Fruit fly (Drosophila melanogaster) whole organism, embryonic: Measurements from ENCODE around the gene CG8176.
A peak's percentile ranks its signal among the peaks of the same experiment; 100 is the strongest.

Experiments
- Atf-2 ChIP-seq: fragments of 200-800 bp; sonication (Bioruptor generic); optimal IDR thresholded peaks from 2 replicates; lab custom pipeline; 2016; ENCODE audit warnings: missing biosample characterization, missing genetic modification characterization
- Atf3 ChIP-seq: fragments of 200-800 bp; sonication (Bioruptor generic); optimal IDR thresholded peaks from 3 replicates; lab custom pipeline; 2016; ENCODE audit warnings: missing biosample characterization, missing genetic modification characterization
- CG10209 ChIP-seq: fragments of 200-800 bp; sonication (Bioruptor generic); optimal IDR thresholded peaks from 3 replicates; lab custom pipeline; 2017; ENCODE audit warnings: missing biosample characterization, mild to moderate bottlenecking, missing genetic modification characterization, missing genetic modification reagents
- CG10979 ChIP-seq: fragments of 200-800 bp; sonication (Bioruptor generic); optimal IDR thresholded peaks from 2 replicates; lab custom pipeline; 2018; ENCODE audit warnings: missing biosample characterization, mild to moderate bottlenecking, missing genetic modification characterization, moderate library complexity
- CG11085 ChIP-seq: fragments of 200-800 bp; sonication (Bioruptor generic); IDR thresholded peaks from 2 replicates; pipeline ENCODE4 v1.3.6; 2022; ENCODE audit warnings: missing biosample characterization, missing genetic modification characterization
- CG13287 ChIP-seq: fragments of 200-800 bp; sonication (Bioruptor generic); IDR thresholded peaks from 2 replicates; pipeline ENCODE4 v1.3.6; 2022; ENCODE audit warnings: missing biosample characterization, missing genetic modification characterization; ENCODE audit not compliant: partially characterized antibody
- CG1602 ChIP-seq: fragments of 200-800 bp; sonication (Bioruptor generic); optimal IDR thresholded peaks from 3 replicates; lab custom pipeline; 2016; ENCODE audit warnings: missing biosample characterization, missing genetic modification characterization
- CG1603 ChIP-seq: fragments of 200-800 bp; sonication (Bioruptor generic); optimal IDR thresholded peaks from 2 replicates; lab custom pipeline; 2019; ENCODE audit warnings: missing biosample characterization, mild to moderate bottlenecking, missing genetic modification characterization, moderate library complexity
- CG16779 ChIP-seq: fragments of 200-800 bp; sonication (Bioruptor generic); IDR thresholded peaks from 2 replicates; pipeline ENCODE4 v1.3.6; 2022; ENCODE audit warnings: missing biosample characterization, missing genetic modification characterization
- CG18599 ChIP-seq: fragments of 200-800 bp; sonication (Bioruptor generic); optimal IDR thresholded peaks from 3 replicates; lab custom pipeline; 2017; ENCODE audit warnings: missing biosample characterization, missing genetic modification characterization, mild to moderate bottlenecking, moderate library complexity, missing genetic modification reagents
- CG18764 ChIP-seq: fragments of 200-800 bp; sonication (Bioruptor generic); optimal IDR thresholded peaks from 3 replicates; lab custom pipeline; 2016; ENCODE audit warnings: missing biosample characterization, missing genetic modification characterization
- CG2116 ChIP-seq: fragments of 200-800 bp; sonication (Bioruptor generic); optimal IDR thresholded peaks from 3 replicates; lab custom pipeline; 2018; ENCODE audit warnings: missing biosample characterization, mild to moderate bottlenecking, missing genetic modification characterization
- CG34376 ChIP-seq: fragments of 200-800 bp; sonication (Bioruptor generic); optimal IDR thresholded peaks from 2 replicates; lab custom pipeline; 2018; ENCODE audit warnings: missing biosample characterization, mild to moderate bottlenecking, missing genetic modification characterization
- CG4360 ChIP-seq: fragments of 200-800 bp; sonication (Bioruptor generic); IDR thresholded peaks from 2 replicates; pipeline ENCODE4 v1.3.6; 2022; ENCODE audit warnings: missing biosample characterization, missing genetic modification characterization
- CG43689 ChIP-seq: fragments of 200-800 bp; sonication (Bioruptor generic); IDR thresholded peaks from 2 replicates; pipeline ENCODE4 v1.3.6; 2022; ENCODE audit warnings: missing biosample characterization, missing genetic modification characterization
- CG4617 ChIP-seq: fragments of 200-800 bp; sonication (Bioruptor generic); optimal IDR thresholded peaks from 3 replicates; lab custom pipeline; 2016; ENCODE audit warnings: missing biosample characterization, missing genetic modification characterization, borderline replicate concordance
- CG4730 ChIP-seq: fragments of 200-800 bp; sonication (Bioruptor generic); IDR thresholded peaks from 2 replicates; pipeline ENCODE4 v1.3.6; 2022; ENCODE audit warnings: missing biosample characterization, missing genetic modification characterization
- CG7372 ChIP-seq: fragments of 200-800 bp; sonication (Bioruptor generic); IDR thresholded peaks from 2 replicates; pipeline ENCODE4 v1.3.6; 2022; ENCODE audit warnings: missing biosample characterization, missing genetic modification characterization
- CG7928 ChIP-seq: fragments of 200-800 bp; sonication (Bioruptor generic); optimal IDR thresholded peaks from 2 replicates; lab custom pipeline; 2017; ENCODE audit warnings: missing biosample characterization, mild to moderate bottlenecking, missing genetic modification characterization
- CG7963 ChIP-seq: fragments of 200-800 bp; sonication (Bioruptor generic); IDR thresholded peaks from 3 replicates; pipeline ENCODE4 v1.3.6; 2022; ENCODE audit warnings: missing biosample characterization, missing genetic modification characterization; ENCODE audit not compliant: partially characterized antibody
- CG7987 ChIP-seq: fragments of 200-800 bp; sonication (Bioruptor generic); optimal IDR thresholded peaks from 2 replicates; lab custom pipeline; 2018; ENCODE audit warnings: missing biosample characterization, mild to moderate bottlenecking, missing genetic modification characterization, moderate library complexity
- D ChIP-seq, 2 experiments: fragments of 200-800 bp in 1 of 2; fragments of >200 bp in 1 of 2; sonication (Bioruptor generic) in 1 of 2; optimal IDR thresholded peaks; 2 replicates in 1 of 2; 3 replicates in 1 of 2; lab custom pipeline; 2017; ENCODE audit warnings: mild to moderate bottlenecking in 1 of 2, missing biosample characterization in 1 of 2, missing genetic modification characterization in 1 of 2, missing genetic modification reagents in 1 of 2
- Dek ChIP-seq: fragments of 200-800 bp; sonication (Bioruptor generic); optimal IDR thresholded peaks from 3 replicates; lab custom pipeline; 2019; ENCODE audit warnings: missing biosample characterization, mild to moderate bottlenecking, missing genetic modification characterization, moderate library complexity
- Hr51 ChIP-seq, 2 experiments: fragments of 200-800 bp; sonication (Bioruptor generic); optimal IDR thresholded peaks; 2 replicates in 1 of 2; 3 replicates in 1 of 2; lab custom pipeline; 2016 to 2018; ENCODE audit warnings: missing biosample characterization in 2 of 2, missing genetic modification characterization in 2 of 2, mild to moderate bottlenecking in 1 of 2, moderate library complexity in 1 of 2
- Oaz ChIP-seq: fragments of 200-800 bp; sonication (Bioruptor generic); IDR thresholded peaks from 2 replicates; pipeline ENCODE4 v1.3.6; 2022; ENCODE audit warnings: missing biosample characterization, missing genetic modification characterization
- Poxn ChIP-seq: fragments of 200-800 bp; sonication (Bioruptor generic); IDR thresholded peaks from 2 replicates; pipeline ENCODE4 v1.3.6; 2022; ENCODE audit warnings: missing biosample characterization, missing genetic modification characterization
- ase ChIP-seq: fragments of 200-800 bp; sonication (Bioruptor generic); IDR thresholded peaks from 3 replicates; pipeline ENCODE4 v1.3.6; 2022; ENCODE audit warnings: missing biosample characterization, missing genetic modification characterization
- dmrt99B ChIP-seq: fragments of 200-800 bp; sonication (Bioruptor generic); optimal IDR thresholded peaks from 2 replicates; lab custom pipeline; 2018; ENCODE audit warnings: missing biosample characterization, mild to moderate bottlenecking, missing genetic modification characterization, moderate library complexity
- ewg ChIP-seq: fragments of 200-800 bp; sonication (Bioruptor generic); optimal IDR thresholded peaks from 3 replicates; lab custom pipeline; 2017; ENCODE audit warnings: mild to moderate bottlenecking, missing biosample characterization, missing genetic modification reagents, missing genetic modification characterization
- eyg ChIP-seq: fragments of 200-800 bp; sonication (Bioruptor generic); optimal IDR thresholded peaks from 3 replicates; lab custom pipeline; 2016; ENCODE audit warnings: missing biosample characterization, missing genetic modification characterization
- gcm ChIP-seq: fragments of 200-800 bp; sonication (Bioruptor generic); optimal IDR thresholded peaks from 2 replicates; lab custom pipeline; 2019; ENCODE audit warnings: missing biosample characterization, mild to moderate bottlenecking, missing genetic modification characterization, moderate library complexity
- gfzf ChIP-seq: fragments of 200-800 bp; sonication (Bioruptor generic); optimal IDR thresholded peaks from 2 replicates; lab custom pipeline; 2016; ENCODE audit warnings: missing biosample characterization, mild to moderate bottlenecking, missing genetic modification characterization, moderate library complexity
- jing ChIP-seq: fragments of 200-800 bp; sonication (Bioruptor generic); optimal IDR thresholded peaks from 2 replicates; lab custom pipeline; 2018; ENCODE audit warnings: missing biosample characterization, mild to moderate bottlenecking, missing genetic modification characterization
- lab ChIP-seq: fragments of 200-800 bp; sonication (Bioruptor generic); optimal IDR thresholded peaks from 3 replicates; lab custom pipeline; 2017; ENCODE audit warnings: missing biosample characterization, missing genetic modification characterization, mild to moderate bottlenecking, moderate library complexity, missing genetic modification reagents
- lmd ChIP-seq: fragments of 200-800 bp; sonication (Bioruptor generic); IDR thresholded peaks from 2 replicates; pipeline ENCODE4 v1.3.6; 2022; ENCODE audit warnings: missing biosample characterization, missing genetic modification characterization
- p53 ChIP-seq: fragments of 200-800 bp; sonication (Bioruptor generic); optimal IDR thresholded peaks from 2 replicates; lab custom pipeline; 2016; ENCODE audit warnings: missing biosample characterization, missing genetic modification characterization
- pb ChIP-seq: fragments of 200-800 bp; sonication (Bioruptor generic); optimal IDR thresholded peaks from 3 replicates; lab custom pipeline; 2016; ENCODE audit warnings: missing biosample characterization, missing genetic modification characterization
- phol ChIP-seq: fragments of 200-800 bp; sonication (Bioruptor generic); optimal IDR thresholded peaks from 3 replicates; lab custom pipeline; 2018; ENCODE audit warnings: missing biosample characterization, mild to moderate bottlenecking, missing genetic modification characterization, moderate library complexity
- pum ChIP-seq: fragments of 200-800 bp; sonication (Bioruptor generic); optimal IDR thresholded peaks from 2 replicates; lab custom pipeline; 2016; ENCODE audit warnings: missing biosample characterization, missing genetic modification characterization
- repo ChIP-seq: fragments of 200-800 bp; sonication (Bioruptor generic); optimal IDR thresholded peaks from 2 replicates; lab custom pipeline; 2016; ENCODE audit warnings: missing biosample characterization, missing genetic modification characterization
- run ChIP-seq: fragments of 200-800 bp; sonication (Bioruptor generic); optimal IDR thresholded peaks from 3 replicates; lab custom pipeline; 2018; ENCODE audit warnings: missing biosample characterization, mild to moderate bottlenecking, missing genetic modification characterization
- scrt ChIP-seq: fragments of 200-800 bp; sonication (Bioruptor generic); optimal IDR thresholded peaks from 2 replicates; lab custom pipeline; 2018; ENCODE audit warnings: missing biosample characterization, mild to moderate bottlenecking, missing genetic modification characterization, moderate library complexity
- shn ChIP-seq: fragments of 200-800 bp; sonication (Bioruptor generic); optimal IDR thresholded peaks from 3 replicates; lab custom pipeline; 2016; ENCODE audit warnings: missing biosample characterization, missing genetic modification characterization
- sug ChIP-seq: fragments of 200-800 bp; optimal IDR thresholded peaks from 2 replicates; lab custom pipeline; 2019; ENCODE audit warnings: missing biosample characterization, mild to moderate bottlenecking, missing genetic modification characterization, moderate library complexity
- tap ChIP-seq: fragments of 200-800 bp; optimal IDR thresholded peaks from 3 replicates; lab custom pipeline; 2019; ENCODE audit warnings: missing biosample characterization, mild to moderate bottlenecking, missing genetic modification characterization, moderate library complexity
- tx ChIP-seq: fragments of 200-800 bp; sonication (Bioruptor generic); optimal IDR thresholded peaks from 2 replicates; lab custom pipeline; 2016; ENCODE audit warnings: missing biosample characterization, missing genetic modification characterization
- vnd ChIP-seq: fragments of 200-800 bp; sonication (Bioruptor generic); IDR thresholded peaks from 3 replicates; pipeline ENCODE4 v1.3.6; 2022; ENCODE audit warnings: missing biosample characterization, missing genetic modification characterization; ENCODE audit not compliant: partially characterized antibody
- vvl ChIP-seq: fragments of 200-800 bp; sonication (Bioruptor generic); IDR thresholded peaks from 2 replicates; pipeline ENCODE4 v1.3.6; 2022; ENCODE audit warnings: missing biosample characterization, missing genetic modification characterization
- wdn ChIP-seq: fragments of 200-800 bp; sonication (Bioruptor generic); IDR thresholded peaks from 2 replicates; pipeline ENCODE4 v1.3.6; 2022; ENCODE audit warnings: missing biosample characterization, missing genetic modification characterization
- wek ChIP-seq: fragments of 200-800 bp; sonication (Bioruptor generic); optimal IDR thresholded peaks from 3 replicates; lab custom pipeline; 2018; ENCODE audit warnings: missing biosample characterization, mild to moderate bottlenecking, missing genetic modification characterization, moderate library complexity

CG8176 gene

dm6 chr3R:9534125-9534496, 18.3 kb downstream of the CG8176 start (continued):
- peak; percentile 93 for TF ChIP-seq lab
- peak; percentile 91 for TF ChIP-seq CG1602 (GFP tag; lab: Kevin White, UChicago)
- peak; percentile 88 for TF ChIP-seq CG18764 (GFP tag; lab: Kevin White, UChicago)
- peak; percentile 78 for TF ChIP-seq CG11085 (GFP tag; lab: Robert Waterston, UW)
- TF ChIP-seq pb (GFP tag; lab: Kevin White, UChicago): peak; percentile 84
- TF ChIP-seq Dek (tag; lab: Kevin White, UChicago): peak; percentile 90
- peak; percentile 31 for TF ChIP-seq p53 (GFP tag; lab: Kevin White, UChicago)
- no peak for TF ChIP-seq CG7963 (GFP tag; lab: Robert Waterston, UW)
- TF ChIP-seq ewg (GFP tag; lab: Kevin White, UChicago): peak; percentile 91
- peak; percentile 74 for TF ChIP-seq wek (GFP tag; lab: Kevin White, UChicago)
- peak; percentile 81 for TF ChIP-seq scrt (GFP tag; lab: Kevin White, UChicago)
- TF ChIP-seq CG7987 (GFP tag; lab: Kevin White, UChicago): peak; percentile 67
- peak; percentile 86 for TF ChIP-seq jing (GFP tag; lab: Kevin White, UChicago)
- peak; percentile 93 for TF ChIP-seq ase (GFP tag; lab: Robert Waterston, UW)
- peak; percentile 95 for TF ChIP-seq phol (tag; lab: Kevin White, UChicago)
- peak; percentile 84 for TF ChIP-seq wdn (GFP tag; lab: Robert Waterston, UW)
- no peak for TF ChIP-seq vnd (GFP tag; lab: Robert Waterston, UW)
- TF ChIP-seq shn (GFP tag; lab: Kevin White, UChicago): peak; percentile 83
- no peak for TF ChIP-seq CG34376 (GFP tag; lab: Kevin White, UChicago)
- peak; percentile 91 for TF ChIP-seq eyg (GFP tag; lab: Kevin White, UChicago)
- TF ChIP-seq CG16779: peak; percentile 60
- TF ChIP-seq Oaz: peak; percentile 73
- TF ChIP-seq lmd (GFP tag; lab: Robert Waterston, UW): peak; percentile 87
- peak; percentile 87 for TF ChIP-seq CG18599 (GFP tag; lab: Kevin White, UChicago)
- peak; percentile 86 for TF ChIP-seq repo (GFP tag; lab: Kevin White, UChicago)
- peak; percentile 94 for TF ChIP-seq pum
- TF ChIP-seq D (optimal IDR thresholded peaks at IDR 0.05; lab: Kevin White, UChicago): no peak
- TF ChIP-seq D (GFP tag; optimal IDR thresholded peaks at IDR 0.05; lab: Kevin White, UChicago): peak; percentile 94
- peak; percentile 98 for TF ChIP-seq dmrt99B (tag; lab: Kevin White, UChicago)
- TF ChIP-seq CG7372 (GFP tag; lab: Robert Waterston, UW): peak; percentile 87
- TF ChIP-seq CG10209 (GFP tag; lab: Kevin White, UChicago): peak; percentile 87
- peak; percentile 60 for TF ChIP-seq CG2116 (GFP tag; lab: Kevin White, UChicago)
- peak; percentile 3 for TF ChIP-seq gfzf (GFP tag; lab: Kevin White, UChicago)
- no peak for TF ChIP-seq CG13287 (GFP tag; lab: Robert Waterston, UW)
- peak; percentile 93 for TF ChIP-seq Atf-2 (GFP tag; lab: Kevin White, UChicago)
- TF ChIP-seq CG4617 (GFP tag; lab: Kevin White, UChicago): peak; percentile 55
- TF ChIP-seq Hr51 (GFP tag; optimal IDR thresholded peaks at IDR 0.05; lab: Kevin White, UChicago): peak; percentile 77 to 96
- TF ChIP-seq run (tag; lab: Kevin White, UChicago): peak; percentile 94
- peak; percentile 92 for TF ChIP-seq gcm (GFP tag; lab: Kevin White, UChicago)
- TF ChIP-seq vvl: peak; percentile 97
- TF ChIP-seq CG10979 (tag; lab: Kevin White, UChicago): peak; percentile 96
- TF ChIP-seq CG43689 (GFP tag; lab: Robert Waterston, UW): no peak; the same call in none of the 2 replicates
- peak; percentile 86 for TF ChIP-seq CG4730 (GFP tag; lab: Robert Waterston, UW)
- peak; percentile 26 for TF ChIP-seq sug (tag; lab: Kevin White, UChicago)
- TF ChIP-seq Atf3 (GFP tag; lab: Kevin White, UChicago): peak; percentile 94
- TF ChIP-seq tap: peak; percentile 94
- peak; percentile 33 for TF ChIP-seq CG7928 (GFP tag; lab: Kevin White, UChicago)
- peak; percentile 91 for TF ChIP-seq tx (GFP tag; lab: Kevin White, UChicago)
- peak; percentile 37; the same call in 1 of the 2 replicates for TF ChIP-seq Poxn (GFP tag; lab: Robert Waterston, UW)
- TF ChIP-seq CG1603 (tag; lab: Kevin White, UChicago): peak; percentile 90
- no peak for TF ChIP-seq CG4360 (GFP tag; lab: Robert Waterston, UW)
